Worm (Caenorhabditis elegans) whole organism, L1 larva: ENCODE measurements around the gene Y45G5AM.7.

ENCODE experiments used
- lsy-2 ChIP-seq, 2 experiments: fragments of 150-350 bp; optimal IDR thresholded peaks; 2 replicates each; lab custom pipeline; 2014; ENCODE audit warnings: missing biosample characterization in 2 of 2, missing genetic modification characterization in 2 of 2
- nhr-11 ChIP-seq: fragments of 150-350 bp; optimal IDR thresholded peaks from 2 replicates; lab custom pipeline; 2014; ENCODE audit warnings: missing biosample characterization, missing genetic modification characterization
- nhr-12 ChIP-seq: sonication (generic microtip); optimal IDR thresholded peaks from 2 replicates; lab custom pipeline; 2017; ENCODE audit warnings: missing biosample characterization, missing genetic modification characterization
- nhr-77 ChIP-seq: fragments of 150-350 bp; optimal IDR thresholded peaks from 2 replicates; lab custom pipeline; 2014; ENCODE audit warnings: missing biosample characterization, missing genetic modification characterization
- unc-62 ChIP-seq: fragments of 150-350 bp; optimal IDR thresholded peaks from 2 replicates; lab custom pipeline; 2014; ENCODE audit warnings: missing biosample characterization, missing genetic modification reagents, missing genetic modification characterization

- TF ChIP-seq unc-62 (GFP tag; lab: Kevin White, UChicago) (no peak), lsy-2 (tag; optimal IDR thresholded peaks at IDR 0.05; lab: Kevin White, UChicago) (no peak), nhr-11 (tag; lab: Kevin White, UChicago) (no peak), nhr-12 (tag; lab: Kevin White, UChicago) (no peak), nhr-77 (tag; lab: Kevin White, UChicago) (no peak)
Measured at ce11 chrV:4152200-4152599, 17.8 kb downstream of the Y45G5AM.7 start, which contains the start of gene Y45G5AM.6.
